Fruit fly (Drosophila melanogaster) Kc167 (cell line): ENCODE data around the gene Gp93.

ENCODE experiments used
- Myc ChIP-seq: fragments of >200 bp; optimal IDR thresholded peaks from 2 replicates; lab custom pipeline; 2017; ENCODE audit warnings: missing external identifiers
- Sin3A ChIP-seq: fragments of >200 bp; optimal IDR thresholded peaks from 2 replicates; lab custom pipeline; 2018; ENCODE audit warnings: missing external identifiers
- insv ChIP-seq: fragments of >200 bp; optimal IDR thresholded peaks from 3 replicates; lab custom pipeline; 2018; ENCODE audit warnings: missing external identifiers

DNA sequence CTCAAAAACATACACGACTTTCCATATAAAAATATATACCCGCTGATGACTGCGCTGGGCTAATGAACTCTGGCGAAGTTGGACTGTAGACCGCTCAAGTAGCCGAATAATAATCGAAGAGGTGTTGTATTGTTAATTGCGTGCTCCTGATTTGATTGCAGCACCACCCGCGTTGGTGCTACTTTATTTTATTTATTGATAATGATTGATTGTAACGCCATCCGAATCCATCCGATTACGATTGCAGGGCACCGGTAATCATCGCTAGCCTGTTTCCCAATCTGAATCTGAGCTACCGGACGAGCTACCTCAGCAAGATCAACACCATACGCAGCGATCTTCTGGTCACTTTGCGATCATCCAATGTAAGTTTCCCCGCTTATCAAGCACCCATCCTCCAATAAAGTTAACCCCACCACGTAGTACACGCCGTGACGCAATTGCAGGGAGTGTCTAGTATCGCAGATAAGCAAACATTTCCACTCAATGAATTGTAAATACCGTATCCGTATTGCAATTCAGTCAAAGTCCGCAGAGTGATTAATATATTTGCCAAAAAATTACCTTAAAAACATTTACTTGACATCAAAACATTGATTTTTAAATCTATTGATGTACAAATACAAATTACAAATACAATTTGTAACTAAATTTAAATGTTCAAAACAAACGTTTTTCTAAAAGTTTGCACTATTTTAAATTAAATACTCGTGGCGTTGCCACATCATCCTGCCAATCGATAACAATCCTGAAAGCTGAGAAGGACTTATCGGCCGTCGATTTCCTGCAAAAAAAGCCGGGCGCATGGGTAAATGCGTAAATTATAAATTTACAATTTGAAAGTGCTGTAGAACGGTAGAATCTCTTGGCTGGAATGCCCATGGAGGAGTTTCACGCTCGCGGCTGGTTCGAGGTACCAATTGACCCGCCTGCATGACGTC is 19.3 kb upstream of the Gp93 start:
- TF ChIP-seq Myc (no peak), Sin3A (lab: Kevin White, UChicago) (no peak), insv (lab: Kevin White, UChicago) (no peak)
